Fruit fly (Drosophila melanogaster) whole organism, embryonic: ENCODE measurements around the gene ND-B18.
A peak's percentile ranks its signal among the peaks of the same experiment; 100 is the strongest.

Source experiments
- Aef1 ChIP-seq: fragments of 200-800 bp; sonication (Bioruptor generic); IDR thresholded peaks from 3 replicates; pipeline ENCODE4 v1.3.6; 2022; ENCODE audit warnings: missing biosample characterization, missing genetic modification characterization
- CG10209 ChIP-seq: fragments of 200-800 bp; sonication (Bioruptor generic); optimal IDR thresholded peaks from 3 replicates; lab custom pipeline; 2017; ENCODE audit warnings: missing biosample characterization, mild to moderate bottlenecking, missing genetic modification characterization, missing genetic modification reagents
- CG11696 ChIP-seq: fragments of 200-800 bp; sonication (Bioruptor generic); IDR thresholded peaks from 2 replicates; pipeline ENCODE4 v1.3.6; 2022; ENCODE audit warnings: missing biosample characterization, missing genetic modification characterization
- CG12155 ChIP-seq: fragments of 200-800 bp; sonication (Bioruptor generic); optimal IDR thresholded peaks from 3 replicates; lab custom pipeline; 2016; ENCODE audit warnings: missing biosample characterization, missing genetic modification characterization
- CG12219 ChIP-seq: fragments of 200-800 bp; sonication (Bioruptor generic); optimal IDR thresholded peaks from 3 replicates; lab custom pipeline; 2018; ENCODE audit warnings: missing biosample characterization, mild to moderate bottlenecking, missing genetic modification characterization
- CG12236 ChIP-seq: fragments of 200-800 bp; sonication (Bioruptor generic); optimal IDR thresholded peaks from 2 replicates; lab custom pipeline; 2016; ENCODE audit warnings: missing biosample characterization, missing genetic modification characterization
- CG13894 ChIP-seq: fragments of 200-800 bp; sonication (Bioruptor generic); optimal IDR thresholded peaks from 3 replicates; lab custom pipeline; 2018; ENCODE audit warnings: missing biosample characterization, mild to moderate bottlenecking, missing genetic modification characterization, moderate library complexity
- CG14050 ChIP-seq: fragments of 200-800 bp; sonication (Bioruptor generic); IDR thresholded peaks from 3 replicates; pipeline ENCODE4 v1.3.6; 2022; ENCODE audit warnings: missing biosample characterization, missing genetic modification characterization
- CG14441 ChIP-seq: fragments of 200-800 bp; sonication (Bioruptor generic); IDR thresholded peaks from 2 replicates; pipeline ENCODE4 v1.3.6; 2022; ENCODE audit warnings: missing biosample characterization, missing genetic modification characterization
- CG15269 ChIP-seq: fragments of 200-800 bp; sonication (Bioruptor generic); optimal IDR thresholded peaks from 2 replicates; lab custom pipeline; 2018; ENCODE audit warnings: missing biosample characterization, mild to moderate bottlenecking, missing genetic modification characterization, moderate library complexity
- CG15514 ChIP-seq: fragments of 200-800 bp; sonication (Bioruptor generic); optimal IDR thresholded peaks from 3 replicates; lab custom pipeline; 2017; ENCODE audit warnings: missing biosample characterization, missing genetic modification characterization, mild to moderate bottlenecking, moderate library complexity, missing genetic modification reagents
- CG18476 ChIP-seq: fragments of 200-800 bp; sonication (Bioruptor generic); optimal IDR thresholded peaks from 2 replicates; lab custom pipeline; 2016; ENCODE audit warnings: missing biosample characterization, mild to moderate bottlenecking, missing genetic modification characterization
- CG2129 ChIP-seq: fragments of 200-800 bp; sonication (Bioruptor generic); IDR thresholded peaks from 2 replicates; pipeline ENCODE4 v1.3.6; 2022; ENCODE audit warnings: missing biosample characterization, missing genetic modification characterization; ENCODE audit not compliant: partially characterized antibody
- CG34376 ChIP-seq: fragments of 200-800 bp; sonication (Bioruptor generic); optimal IDR thresholded peaks from 2 replicates; lab custom pipeline; 2018; ENCODE audit warnings: missing biosample characterization, mild to moderate bottlenecking, missing genetic modification characterization
- CG6175 ChIP-seq: fragments of 200-800 bp; sonication (Bioruptor generic); IDR thresholded peaks from 3 replicates; pipeline ENCODE4 v1.3.6; 2022; ENCODE audit warnings: missing biosample characterization, missing genetic modification characterization
- CG7357 ChIP-seq: fragments of 200-800 bp; sonication (Bioruptor generic); IDR thresholded peaks from 3 replicates; pipeline ENCODE4 v1.3.6; 2022; ENCODE audit warnings: missing biosample characterization, missing genetic modification characterization
- CG7786 ChIP-seq: fragments of 200-800 bp; sonication (Bioruptor generic); optimal IDR thresholded peaks from 2 replicates; lab custom pipeline; 2016; ENCODE audit warnings: missing biosample characterization, missing genetic modification characterization
- CG9437 ChIP-seq: fragments of 200-800 bp; sonication (Bioruptor generic); optimal IDR thresholded peaks from 2 replicates; lab custom pipeline; 2018; ENCODE audit warnings: missing biosample characterization, mild to moderate bottlenecking, missing genetic modification characterization
- Dip3 ChIP-seq: fragments of 200-800 bp; sonication (Bioruptor generic); optimal IDR thresholded peaks from 3 replicates; lab custom pipeline; 2016; ENCODE audit warnings: missing biosample characterization, missing genetic modification characterization
- ERR ChIP-seq: fragments of 200-800 bp; sonication (Bioruptor generic); optimal IDR thresholded peaks from 2 replicates; lab custom pipeline; 2016; ENCODE audit warnings: missing biosample characterization, missing genetic modification characterization
- HHEX ChIP-seq: fragments of 200-800 bp; sonication (Bioruptor generic); optimal IDR thresholded peaks from 3 replicates; lab custom pipeline; 2017; ENCODE audit warnings: missing biosample characterization, mild to moderate bottlenecking, missing genetic modification characterization, missing genetic modification reagents
- HLH4C ChIP-seq: fragments of 200-800 bp; sonication (Bioruptor generic); IDR thresholded peaks from 3 replicates; pipeline ENCODE4 v1.3.6; 2022; ENCODE audit warnings: missing biosample characterization, missing genetic modification characterization; ENCODE audit not compliant: partially characterized antibody
- Lpt ChIP-seq: fragments of >200 bp; optimal IDR thresholded peaks from 2 replicates; lab custom pipeline; 2018; ENCODE audit warnings: missing biosample characterization, missing genetic modification characterization
- Mes4 ChIP-seq: fragments of 200-800 bp; sonication (Bioruptor generic); optimal IDR thresholded peaks from 2 replicates; lab custom pipeline; 2016; ENCODE audit warnings: missing biosample characterization, missing genetic modification characterization
- NFAT ChIP-seq: fragments of 200-800 bp; sonication (Bioruptor generic); IDR thresholded peaks from 2 replicates; pipeline ENCODE4 v1.3.6; 2022; ENCODE audit warnings: missing biosample characterization, missing genetic modification characterization
- Neu2 ChIP-seq: fragments of 200-800 bp; sonication (Bioruptor generic); optimal IDR thresholded peaks from 3 replicates; lab custom pipeline; 2016; ENCODE audit warnings: missing biosample characterization, missing genetic modification characterization, borderline replicate concordance
- Nf-YB ChIP-seq: fragments of 200-800 bp; sonication (Bioruptor generic); optimal IDR thresholded peaks from 3 replicates; lab custom pipeline; 2019; ENCODE audit warnings: missing biosample characterization, mild to moderate bottlenecking, missing genetic modification characterization, moderate library complexity
- Rx ChIP-seq: fragments of 200-800 bp; sonication (Bioruptor generic); IDR thresholded peaks from 2 replicates; pipeline ENCODE4 v1.3.6; 2022; ENCODE audit warnings: missing biosample characterization, missing genetic modification characterization
- Vsx1 ChIP-seq: fragments of 200-800 bp; sonication (Bioruptor generic); optimal IDR thresholded peaks from 2 replicates; lab custom pipeline; 2017; ENCODE audit warnings: missing biosample characterization, mild to moderate bottlenecking, missing genetic modification characterization, missing genetic modification reagents
- YL-1 ChIP-seq: fragments of 200-800 bp; sonication (Bioruptor generic); optimal IDR thresholded peaks from 3 replicates; lab custom pipeline; 2017; ENCODE audit warnings: missing biosample characterization, mild to moderate bottlenecking, missing genetic modification characterization
- az2 ChIP-seq: fragments of 200-800 bp; sonication (Bioruptor generic); optimal IDR thresholded peaks from 3 replicates; lab custom pipeline; 2016; ENCODE audit warnings: missing biosample characterization, missing genetic modification characterization
- bbx ChIP-seq: fragments of 200-800 bp; sonication (Bioruptor generic); IDR thresholded peaks from 2 replicates; pipeline ENCODE4 v1.3.6; 2022; ENCODE audit warnings: missing biosample characterization, missing genetic modification characterization; ENCODE audit not compliant: partially characterized antibody
- bowl ChIP-seq: fragments of 200-800 bp; sonication (Bioruptor generic); IDR thresholded peaks from 2 replicates; pipeline ENCODE4 v1.3.6; 2022; ENCODE audit warnings: missing biosample characterization, missing genetic modification characterization
- caup ChIP-seq: fragments of 200-800 bp; sonication (Bioruptor generic); optimal IDR thresholded peaks from 3 replicates; lab custom pipeline; 2017; ENCODE audit warnings: missing biosample characterization, mild to moderate bottlenecking, missing genetic modification characterization, moderate library complexity; ENCODE audit not compliant: severe bottlenecking
- chinmo ChIP-seq: fragments of 200-800 bp; sonication (Bioruptor generic); IDR thresholded peaks from 4 replicates; pipeline ENCODE4 v1.3.6; 2022; ENCODE audit warnings: missing biosample characterization, missing genetic modification characterization; ENCODE audit not compliant: partially characterized antibody
- chn ChIP-seq: fragments of 200-800 bp; sonication (Bioruptor generic); optimal IDR thresholded peaks from 2 replicates; lab custom pipeline; 2016; ENCODE audit warnings: missing biosample characterization, missing genetic modification characterization
- fru ChIP-seq: fragments of >200 bp; optimal IDR thresholded peaks from 2 replicates; lab custom pipeline; 2017
- ftz-f1 ChIP-seq: fragments of 200-800 bp; sonication (Bioruptor generic); optimal IDR thresholded peaks from 2 replicates; lab custom pipeline; 2016; ENCODE audit warnings: missing biosample characterization, missing genetic modification characterization
- inv ChIP-seq: fragments of 200-800 bp; sonication (Bioruptor generic); IDR thresholded peaks from 2 replicates; pipeline ENCODE4 v1.3.6; 2022; ENCODE audit warnings: missing biosample characterization, missing genetic modification characterization; ENCODE audit not compliant: partially characterized antibody
- lilli ChIP-seq: fragments of 200-800 bp; sonication (Bioruptor generic); optimal IDR thresholded peaks from 3 replicates; lab custom pipeline; 2016; ENCODE audit warnings: missing biosample characterization, missing genetic modification characterization
- mld ChIP-seq: fragments of 200-800 bp; sonication (Bioruptor generic); IDR thresholded peaks from 3 replicates; pipeline ENCODE4 v1.3.6; 2022; ENCODE audit warnings: missing biosample characterization, missing genetic modification characterization; ENCODE audit not compliant: partially characterized antibody
- ranshi ChIP-seq: fragments of 200-800 bp; sonication (Bioruptor generic); IDR thresholded peaks from 2 replicates; pipeline ENCODE4 v1.3.6; 2022; ENCODE audit warnings: missing biosample characterization, missing genetic modification characterization
- row ChIP-seq: fragments of 200-800 bp; sonication (Bioruptor generic); IDR thresholded peaks from 3 replicates; pipeline ENCODE4 v1.3.6; 2022; ENCODE audit warnings: missing biosample characterization, missing genetic modification characterization
- salm ChIP-seq: fragments of 200-800 bp; sonication (Bioruptor generic); optimal IDR thresholded peaks from 2 replicates; lab custom pipeline; 2018; ENCODE audit warnings: missing biosample characterization, mild to moderate bottlenecking, missing genetic modification characterization
- slou ChIP-seq: fragments of 200-800 bp; sonication (Bioruptor generic); optimal IDR thresholded peaks from 3 replicates; lab custom pipeline; 2016; ENCODE audit warnings: missing biosample characterization, missing genetic modification characterization
- toy ChIP-seq: fragments of 200-800 bp; sonication (Bioruptor generic); IDR thresholded peaks from 2 replicates; pipeline ENCODE4 v1.3.6; 2022; ENCODE audit warnings: missing biosample characterization, missing genetic modification characterization
- ttk ChIP-seq: fragments of 200-800 bp; sonication (Bioruptor generic); IDR thresholded peaks from 2 replicates; pipeline ENCODE4 v2.1.2; 2022; ENCODE audit warnings: missing biosample characterization, missing genetic modification characterization
- zen ChIP-seq: fragments of 200-800 bp; sonication (Bioruptor generic); optimal IDR thresholded peaks from 3 replicates; lab custom pipeline; 2018; ENCODE audit warnings: missing biosample characterization, mild to moderate bottlenecking, missing genetic modification characterization, moderate library complexity
- zfh2 ChIP-seq: fragments of 200-800 bp; sonication (Bioruptor generic); optimal IDR thresholded peaks from 2 replicates; lab custom pipeline; 2016; ENCODE audit warnings: missing biosample characterization, missing genetic modification characterization

Gene ND-B18

dm6 chrX:15043013-15043699 lies 20.4 kb upstream of the ND-B18 start (continued):
- peak; percentile 21 for TF ChIP-seq CG7786 (GFP tag; lab: Kevin White, UChicago)
- TF ChIP-seq HLH4C (GFP tag; lab: Robert Waterston, UW), result no peak
- TF ChIP-seq NFAT (GFP tag; lab: Robert Waterston, UW), result peak; percentile 54; the same call in 1 of the 2 replicates
- TF ChIP-seq toy (GFP tag; lab: Robert Waterston, UW), result 0 out of 2 replicates have a peak, but pooled peaks have one; percentile 37
- no peak for TF ChIP-seq CG12155 (GFP tag; lab: Kevin White, UChicago)
- no peak for TF ChIP-seq fru
- TF ChIP-seq CG34376, result peak; percentile 57
- peak; percentile 74; the same call in 1 of the 2 replicates for TF ChIP-seq ranshi (GFP tag; lab: Robert Waterston, UW)
- no peak for TF ChIP-seq mld (GFP tag; lab: Robert Waterston, UW)
- no peak for TF ChIP-seq row (GFP tag; lab: Robert Waterston, UW)
- peak; percentile 87 for TF ChIP-seq YL-1
- peak; percentile 70 for TF ChIP-seq CG15269 (tag; lab: Kevin White, UChicago)
- peak; percentile 93 for TF ChIP-seq Vsx1 (GFP tag; lab: Kevin White, UChicago)
- no peak for TF ChIP-seq lilli (GFP tag; lab: Kevin White, UChicago)
- no peak for TF ChIP-seq zfh2
- no peak for TF ChIP-seq Lpt (GFP tag; lab: Kevin White, UChicago)
- no peak for TF ChIP-seq CG2129
- TF ChIP-seq slou, result peak; percentile 75
- 0 out of 4 replicates have a peak, but pooled peaks have one; percentile 6 for TF ChIP-seq chinmo (GFP tag; lab: Robert Waterston, UW)
- TF ChIP-seq CG13894, result peak; percentile 45
- no peak for TF ChIP-seq Neu2 (GFP tag; lab: Kevin White, UChicago)
- TF ChIP-seq inv, result no peak
- TF ChIP-seq CG11696 (GFP tag; lab: Robert Waterston, UW), result 0 out of 2 replicates have a peak, but pooled peaks have one; percentile 22
- peak; percentile 81 for TF ChIP-seq CG12219
- no peak for TF ChIP-seq CG6175 (GFP tag; lab: Robert Waterston, UW)
- peak; percentile 25 for TF ChIP-seq az2 (GFP tag; lab: Kevin White, UChicago)
- TF ChIP-seq caup (GFP tag; lab: Kevin White, UChicago), result peak; percentile 90
- peak; percentile 76 for TF ChIP-seq ERR (GFP tag; lab: Kevin White, UChicago)
- TF ChIP-seq CG7357 (GFP tag; lab: Robert Waterston, UW), result peak; percentile 16; the same call in 1 of the 3 replicates
- TF ChIP-seq bbx (GFP tag; lab: Robert Waterston, UW), result no peak
- TF ChIP-seq CG14050 (GFP tag; lab: Robert Waterston, UW), result peak; percentile 50; the same call in 2 of the 3 replicates
- peak; percentile 90 for TF ChIP-seq HHEX (GFP tag; lab: Kevin White, UChicago)
- TF ChIP-seq zen (tag; lab: Kevin White, UChicago), result no peak
- TF ChIP-seq Dip3 (GFP tag; lab: Kevin White, UChicago), result peak; percentile 15
- TF ChIP-seq CG18476 (GFP tag; lab: Kevin White, UChicago), result peak; percentile 81
- no peak; the same call in 2 of the 3 replicates for TF ChIP-seq Aef1 (GFP tag; lab: Robert Waterston, UW)
- peak; percentile 62 for TF ChIP-seq Nf-YB (GFP tag; lab: Kevin White, UChicago)
- TF ChIP-seq CG10209, result peak; percentile 92
- peak; percentile 90 for TF ChIP-seq CG12236
- peak; percentile 83 for TF ChIP-seq CG15514 (GFP tag; lab: Kevin White, UChicago)
- peak; percentile 90 for TF ChIP-seq Mes4 (GFP tag; lab: Kevin White, UChicago)
- peak; percentile 84 for TF ChIP-seq salm (tag; lab: Kevin White, UChicago)
- TF ChIP-seq ttk (GFP tag; lab: Robert Waterston, UW), result peak; percentile 12; the same call in 1 of the 2 replicates
- TF ChIP-seq bowl, result peak; percentile 11; the same call in 1 of the 2 replicates
- TF ChIP-seq chn, result peak; percentile 1
- 0 out of 2 replicates have a peak, but pooled peaks have one; percentile 41 for TF ChIP-seq Rx (GFP tag; lab: Robert Waterston, UW)
- TF ChIP-seq CG14441, result peak; percentile 8; the same call in 1 of the 2 replicates
- TF ChIP-seq ftz-f1 (GFP tag; lab: Kevin White, UChicago), result no peak
- TF ChIP-seq CG9437, result no peak
